Worm (Caenorhabditis elegans): ENCODE data around the gene str-87.

DNA sequence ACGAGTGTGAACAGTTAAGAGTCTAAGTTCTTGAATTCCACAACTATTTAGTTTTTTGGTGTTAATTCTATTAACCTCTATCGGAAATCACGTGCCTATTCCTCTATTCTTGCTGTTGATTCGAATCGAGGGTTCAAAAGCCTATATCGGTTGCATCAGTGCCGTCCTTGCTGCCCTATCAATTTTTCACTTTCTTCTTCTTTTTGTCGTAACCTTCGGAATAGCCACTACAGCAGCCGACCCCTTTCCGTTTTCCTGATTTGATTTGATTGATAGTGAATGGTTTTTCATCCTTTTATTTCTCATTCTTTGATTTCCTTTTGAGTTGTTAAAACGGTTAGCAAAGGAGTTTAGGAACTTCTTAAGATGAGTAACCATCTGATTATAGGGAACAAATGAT is 6.3 kb upstream of the str-87 start:
- no peak for TF ChIP-seq egl-5 (tag; optimal IDR thresholded peaks at IDR 0.05)
- TF ChIP-seq aly-2 (tag; optimal IDR thresholded peaks at IDR 0.05) = no peak
- TF ChIP-seq fos-1 (tag; optimal IDR thresholded peaks at IDR 0.05) = no peak
- no peak for TF ChIP-seq unc-39 (tag; optimal IDR thresholded peaks at IDR 0.05)
- TF ChIP-seq ama-1 (optimal IDR thresholded peaks at IDR 0.05) = no peak
- no peak for TF ChIP-seq nhr-76 (tag; optimal IDR thresholded peaks at IDR 0.05)
- no peak for TF ChIP-seq lin-39 (tag; optimal IDR thresholded peaks at IDR 0.05)
- TF ChIP-seq nhr-28 (tag; optimal IDR thresholded peaks at IDR 0.05) = no peak
- TF ChIP-seq nhr-23 (tag; optimal IDR thresholded peaks at IDR 0.05) = peak; percentile 52
- TF ChIP-seq nhr-43 (tag; optimal IDR thresholded peaks at IDR 0.05; ENCODE audit: poor library complexity, severe bottlenecking) = peak; percentile 68
- TF ChIP-seq zag-1 (tag; optimal IDR thresholded peaks at IDR 0.05) = no peak
